Worm (Caenorhabditis elegans) whole organism, L1 larva: ENCODE results near the gene F47B10.8.

Experiments
- F16B12.6 ChIP-seq: fragments of 150-350 bp; optimal IDR thresholded peaks from 2 replicates; lab custom pipeline; 2014; ENCODE audit warnings: missing biosample characterization, missing genetic modification characterization
- ceh-63 ChIP-seq: fragments of 200-800 bp; sonication (Bioruptor generic); optimal IDR thresholded peaks from 2 replicates; lab custom pipeline; 2018; ENCODE audit warnings: mild to moderate bottlenecking, missing genetic modification characterization, missing compliant biosample characterization
- irx-1 ChIP-seq: sonication (generic microtip); optimal IDR thresholded peaks from 2 replicates; lab custom pipeline; 2016; ENCODE audit warnings: missing genetic modification characterization, missing compliant biosample characterization
- nhr-76 ChIP-seq: sonication (generic microtip); optimal IDR thresholded peaks from 2 replicates; lab custom pipeline; 2017; ENCODE audit warnings: missing biosample characterization, missing genetic modification characterization
- sox-4 ChIP-seq: sonication (generic microtip); optimal IDR thresholded peaks from 2 replicates; lab custom pipeline; 2016; ENCODE audit warnings: missing genetic modification characterization, missing compliant biosample characterization
- sptf-1 ChIP-seq: fragments of 150-350 bp; optimal IDR thresholded peaks from 2 replicates; lab custom pipeline; 2014; ENCODE audit warnings: missing biosample characterization, missing genetic modification characterization
- sup-37 ChIP-seq: fragments of 200-800 bp; sonication (Bioruptor generic); optimal IDR thresholded peaks from 2 replicates; lab custom pipeline; 2018; ENCODE audit warnings: mild to moderate bottlenecking, missing genetic modification characterization, missing compliant biosample characterization
- unc-130 ChIP-seq: fragments of 150-350 bp; optimal IDR thresholded peaks from 2 replicates; lab custom pipeline; 2017; ENCODE audit warnings: missing biosample characterization, missing genetic modification characterization, inconsistent platforms
- unc-62 ChIP-seq: fragments of 150-350 bp; optimal IDR thresholded peaks from 2 replicates; lab custom pipeline; 2014; ENCODE audit warnings: missing biosample characterization, missing genetic modification reagents, missing genetic modification characterization
- xbp-1 ChIP-seq: sonication (generic microtip); optimal IDR thresholded peaks from 2 replicates; lab custom pipeline; 2016; ENCODE audit warnings: missing genetic modification characterization, missing compliant biosample characterization
- ztf-4 ChIP-seq: fragments of 150-350 bp; optimal IDR thresholded peaks from 2 replicates; lab custom pipeline; 2014; ENCODE audit warnings: missing biosample characterization, missing genetic modification characterization

DNA sequence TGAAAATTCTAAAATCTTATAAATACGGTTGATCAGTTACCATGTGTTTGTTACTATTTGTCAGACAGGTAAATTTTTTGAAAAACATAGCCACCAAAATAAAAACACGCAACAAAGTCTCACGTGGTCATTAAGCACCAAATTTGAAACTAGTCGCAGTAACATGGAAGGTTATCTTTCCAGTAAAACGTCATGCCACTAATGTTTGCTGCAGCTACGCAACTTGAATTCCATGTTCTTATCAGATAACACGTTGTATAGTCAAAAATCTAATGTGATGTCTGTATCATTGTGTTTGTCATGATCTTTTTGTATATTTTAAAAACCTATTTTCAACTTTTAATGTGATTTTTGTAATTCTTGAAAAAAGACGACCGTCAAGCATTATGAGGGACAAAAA, 8.8 kb downstream of the F47B10.8 start:
- TF ChIP-seq irx-1 (tag; lab: Kevin White, UChicago) (no peak), sox-4 (tag; lab: Kevin White, UChicago) (no peak), sptf-1 (tag; lab: Kevin White, UChicago) (no peak), unc-62 (GFP tag; lab: Kevin White, UChicago) (no peak), ceh-63 (GFP tag; lab: Kevin White, UChicago) (no peak), unc-130 (tag; lab: Kevin White, UChicago) (no peak), F16B12.6 (tag; lab: Kevin White, UChicago) (no peak), xbp-1 (tag; lab: Kevin White, UChicago) (no peak), sup-37 (GFP tag; lab: Kevin White, UChicago) (no peak), nhr-76 (tag; lab: Kevin White, UChicago) (no peak), ztf-4 (tag; lab: Kevin White, UChicago) (no peak)
